Worm (Caenorhabditis elegans): ENCODE data around the gene mel-28.

mel-28 gene

ce11 chrIII:4811195-4811594, 25.3 kb downstream of the mel-28 start, which contains the start of gene C38D4.7:
TSS of gene C38D4.7 (minus strand) at chrIII:4811295.
- TF ChIP-seq ceh-63 (GFP tag; optimal IDR thresholded peaks at IDR 0.05) (no peak), mdl-1 (tag; optimal IDR thresholded peaks at IDR 0.05) (no peak), unc-130 (tag; optimal IDR thresholded peaks at IDR 0.05) (no peak), nhr-77 (tag; optimal IDR thresholded peaks at IDR 0.05) (no peak), nhr-90 (tag; optimal IDR thresholded peaks at IDR 0.05; ENCODE audit: poor library complexity) (no peak), zip-4 (GFP tag; optimal IDR thresholded peaks at IDR 0.05) (no peak), jun-1 (tag; optimal IDR thresholded peaks at IDR 0.05) (no peak), pqm-1 (tag; optimal IDR thresholded peaks at IDR 0.05) (no peak), ztf-11 (tag; optimal IDR thresholded peaks at IDR 0.05) (no peak), skn-1 (tag; optimal IDR thresholded peaks at IDR 0.05) (no peak), lsy-2 (tag; optimal IDR thresholded peaks at IDR 0.05) (no peak), zag-1 (tag; optimal IDR thresholded peaks at IDR 0.05) (no peak), Y116A8C.19 (tag; optimal IDR thresholded peaks at IDR 0.05; ENCODE audit: borderline replicate concordance) (no peak), blmp-1 (tag; optimal IDR thresholded peaks at IDR 0.05) (no peak), pax-3 (tag; optimal IDR thresholded peaks at IDR 0.05) (no peak), lin-35 (GFP tag; optimal IDR thresholded peaks at IDR 0.05) (no peak), tlp-1 (tag; optimal IDR thresholded peaks at IDR 0.05) (no peak)

- no peak for TF ChIP-seq efl-1 (optimal IDR thresholded peaks at IDR 0.05)
- TF ChIP-seq efl-1 (GFP tag; optimal IDR thresholded peaks at IDR 0.05 in 1 of 2) = peak in 1 of 2 experiments; percentile 49
- no peak for TF ChIP-seq unc-62 (GFP tag; optimal IDR thresholded peaks at IDR 0.05)
Observed at ce11 chrIII:4814730-4815129, 28.9 kb downstream of the mel-28 start, which contains the start of gene arl-6. TSS of gene arl-6 (minus strand) at chrIII:4814830.

- no peak for TF ChIP-seq egl-27 (tag; optimal IDR thresholded peaks at IDR 0.05)
- no peak for TF ChIP-seq unc-30 (tag; optimal IDR thresholded peaks at IDR 0.05)
- no peak for TF ChIP-seq mdl-1 (tag; optimal IDR thresholded peaks at IDR 0.05)
- no peak for TF ChIP-seq hlh-4 (tag; optimal IDR thresholded peaks at IDR 0.05)
- no peak for TF ChIP-seq aha-1 (tag; optimal IDR thresholded peaks at IDR 0.05)
- TF ChIP-seq irx-1 (tag; optimal IDR thresholded peaks at IDR 0.05) = no peak
- TF ChIP-seq unc-130 (tag; optimal IDR thresholded peaks at IDR 0.05) = no peak
- no peak for TF ChIP-seq pqm-1 (tag; optimal IDR thresholded peaks at IDR 0.05)
- TF ChIP-seq jun-1 (tag; optimal IDR thresholded peaks at IDR 0.05) = no peak
- TF ChIP-seq vab-15 (tag; optimal IDR thresholded peaks at IDR 0.05) = no peak
- no peak for TF ChIP-seq zip-4 (GFP tag; optimal IDR thresholded peaks at IDR 0.05)
- no peak for TF ChIP-seq sup-37 (GFP tag; optimal IDR thresholded peaks at IDR 0.05)
- no peak for TF ChIP-seq lsy-2 (tag; optimal IDR thresholded peaks at IDR 0.05)
- no peak for TF ChIP-seq nhr-237 (tag; optimal IDR thresholded peaks at IDR 0.05)
Observed at ce11 chrIII:4817240-4817639, 31.4 kb downstream of the mel-28 start, which contains the start of gene F26A1.4. TSS of gene F26A1.4 (plus strand) at chrIII:4817540.

ce11 chrIII:4819843-4820242, 34.0 kb downstream of the mel-28 start, which contains the start of gene F26A1.7:
TSS of gene F26A1.7 (minus strand) at chrIII:4819943.
- TF ChIP-seq ceh-82 (tag; optimal IDR thresholded peaks at IDR 0.05) (no peak), nhr-20 (tag; optimal IDR thresholded peaks at IDR 0.05) (no peak), rnt-1 (tag; optimal IDR thresholded peaks at IDR 0.05) (no peak), aha-1 (tag; optimal IDR thresholded peaks at IDR 0.05) (no peak), nhr-19 (GFP tag; conservative IDR thresholded peaks at IDR 0.05) (no peak), nhr-47 (tag; optimal IDR thresholded peaks at IDR 0.05) (no peak), sup-37 (GFP tag; optimal IDR thresholded peaks at IDR 0.05) (no peak), hlh-4 (tag; optimal IDR thresholded peaks at IDR 0.05) (no peak), dsc-1 (tag; optimal IDR thresholded peaks at IDR 0.05) (no peak), efl-3 (GFP tag; optimal IDR thresholded peaks at IDR 0.05) (no peak), fkh-10 (GFP tag; optimal IDR thresholded peaks at IDR 0.05) (no peak), swsn-7 (tag; optimal IDR thresholded peaks at IDR 0.05) (no peak), irx-1 (tag; optimal IDR thresholded peaks at IDR 0.05) (no peak), mdl-1 (tag; optimal IDR thresholded peaks at IDR 0.05) (no peak), egl-27 (tag; optimal IDR thresholded peaks at IDR 0.05) (no peak), sptf-1 (tag; optimal IDR thresholded peaks at IDR 0.05) (no peak), pag-3 (tag; optimal IDR thresholded peaks at IDR 0.05; ENCODE audit: borderline replicate concordance, insufficient read depth) (no peak), zip-4 (GFP tag; optimal IDR thresholded peaks at IDR 0.05) (no peak)
